Fruit fly (Drosophila melanogaster) Kc167 (cell line): ENCODE measurements around the gene emc.

ENCODE experiments used
- Sin3A ChIP-seq: fragments of >200 bp; optimal IDR thresholded peaks from 2 replicates; lab custom pipeline; 2018; ENCODE audit warnings: missing external identifiers
- h ChIP-seq: fragments of >200 bp; optimal IDR thresholded peaks from 3 replicates; lab custom pipeline; 2018; ENCODE audit warnings: missing external identifiers
- insv ChIP-seq: fragments of >200 bp; optimal IDR thresholded peaks from 3 replicates; lab custom pipeline; 2018; ENCODE audit warnings: missing external identifiers
- psq ChIP-seq: fragments of >200 bp; optimal IDR thresholded peaks from 2 replicates; lab custom pipeline; 2017; ENCODE audit warnings: missing external identifiers

DNA sequence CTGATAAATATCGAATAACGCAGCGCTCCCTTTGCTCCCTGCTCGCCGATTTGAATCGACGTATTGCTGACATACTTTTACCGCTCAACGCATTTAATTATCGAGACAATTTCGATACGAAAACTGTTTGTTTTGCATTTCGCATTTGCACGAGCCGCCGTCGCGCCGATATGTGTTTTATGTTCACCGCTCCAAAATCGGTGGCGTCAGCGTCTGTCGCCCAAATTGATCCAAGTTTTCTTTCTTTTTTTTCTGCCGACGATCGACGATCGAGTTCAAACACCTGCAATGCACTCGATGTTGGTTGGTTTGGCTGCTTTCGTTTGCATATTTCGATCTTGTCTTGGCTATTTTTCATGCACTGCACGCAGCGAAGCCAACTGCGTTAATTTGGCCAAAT, 15.9 kb downstream of the emc start:
- TF ChIP-seq h (lab: Kevin White, UChicago) (no peak), Sin3A (no peak), psq (lab: Kevin White, UChicago) (no peak), insv (no peak)
